Fruit fly (Drosophila melanogaster): ENCODE results near the gene cv.
A peak's percentile ranks its signal among the peaks of the same experiment; 100 is the strongest.

The cv gene

DNA sequence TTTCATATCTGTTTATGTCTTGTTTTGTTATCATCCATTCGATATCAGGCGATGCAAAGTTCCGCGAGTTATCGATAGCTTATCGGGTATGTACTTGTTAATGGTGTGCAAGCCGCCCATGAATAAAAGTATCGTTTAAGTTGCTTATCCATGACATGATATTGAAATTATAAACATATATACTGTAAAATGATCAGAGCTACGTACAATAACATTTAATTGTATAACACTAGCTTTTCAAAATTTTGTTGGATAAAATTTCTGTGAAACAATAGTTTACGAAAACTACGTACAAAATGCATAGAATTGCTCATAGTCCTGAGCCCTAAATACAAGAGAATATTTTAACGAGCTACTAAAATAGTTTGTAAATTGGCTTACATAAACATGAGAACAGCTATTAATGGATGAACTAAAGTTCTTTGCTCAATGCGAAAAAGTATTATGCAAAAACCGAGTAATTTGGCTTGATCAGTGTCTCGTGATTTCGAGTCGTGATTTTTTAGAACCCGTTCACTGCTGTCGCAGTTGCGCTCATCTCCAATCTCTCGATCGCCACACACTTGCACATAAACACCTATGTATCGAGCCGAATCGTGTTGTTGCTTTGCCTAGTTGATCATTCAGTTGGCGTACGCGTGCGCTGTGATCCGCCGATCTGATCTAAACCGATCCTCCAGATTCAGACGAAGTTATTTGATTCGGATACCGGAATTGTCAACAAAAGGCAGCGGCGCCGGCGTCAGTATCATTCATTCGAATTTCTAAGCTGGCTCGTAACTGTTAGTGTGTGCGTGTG, at the start of gene cv, which contains the start of gene PGAP1:
TSS of gene cv (plus strand) at position 586 of the 799 bp plus-strand sequence.
TSS of gene PGAP1 (minus strand) at position 57 of the 799 bp plus-strand sequence.
- peak; percentile 47 for TF ChIP-seq CG17801 (GFP tag; optimal IDR thresholded peaks at IDR 0.05; ENCODE audit: partially characterized antibody)

DNA sequence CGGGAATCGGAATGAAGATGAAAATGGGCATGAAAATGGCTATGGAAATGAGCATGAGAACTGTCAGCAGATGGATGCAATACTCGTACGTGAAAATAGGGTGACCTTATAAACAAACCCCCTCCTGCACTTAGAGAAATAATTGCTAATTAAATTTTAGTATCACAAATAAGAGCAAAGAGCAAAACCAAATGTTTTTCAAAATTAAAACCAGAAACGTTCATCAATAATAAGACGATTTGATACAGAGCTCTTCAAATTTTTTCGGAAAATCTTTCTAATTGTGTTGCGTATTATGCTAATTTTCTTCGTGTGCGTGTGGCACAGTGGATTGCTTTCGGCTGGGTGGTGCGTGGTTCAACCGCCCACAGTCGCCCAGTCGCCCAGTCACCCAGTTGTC, 43.6 kb upstream of the cv start:
- TF ChIP-seq CG17801 (GFP tag; optimal IDR thresholded peaks at IDR 0.05; ENCODE audit: partially characterized antibody) = no peak

DNA sequence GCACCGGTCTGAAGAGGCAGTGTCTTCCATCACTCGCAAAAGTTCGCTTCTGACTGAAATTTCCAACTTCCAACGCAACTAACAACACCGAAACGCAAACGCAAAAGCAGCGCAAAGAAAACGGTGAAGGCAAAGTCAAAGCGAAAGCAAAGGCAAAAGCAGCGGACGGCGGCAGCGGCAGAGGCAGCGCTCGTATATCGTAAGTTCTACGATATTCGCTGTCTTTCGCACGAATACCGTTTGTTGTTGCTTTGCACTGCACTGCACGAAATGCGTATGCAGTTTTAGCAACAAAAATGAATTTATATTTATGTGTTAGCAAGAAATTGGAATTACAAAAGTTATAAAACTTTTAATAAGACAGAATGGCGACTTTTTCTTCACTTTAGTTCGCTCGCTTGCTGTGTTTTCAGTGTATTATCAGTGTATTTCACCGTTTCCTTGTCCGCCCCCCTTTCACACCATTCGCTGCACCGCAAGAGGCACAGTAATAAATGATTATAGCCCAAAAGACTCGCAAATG, 41.3 kb upstream of the cv start, which contains the start of gene OtopLa:
TSS of gene OtopLa (minus strand) at position 51 of the 523 bp plus-strand sequence.
- TF ChIP-seq CG17801 (GFP tag; optimal IDR thresholded peaks at IDR 0.05; ENCODE audit: partially characterized antibody) = no peak

DNA sequence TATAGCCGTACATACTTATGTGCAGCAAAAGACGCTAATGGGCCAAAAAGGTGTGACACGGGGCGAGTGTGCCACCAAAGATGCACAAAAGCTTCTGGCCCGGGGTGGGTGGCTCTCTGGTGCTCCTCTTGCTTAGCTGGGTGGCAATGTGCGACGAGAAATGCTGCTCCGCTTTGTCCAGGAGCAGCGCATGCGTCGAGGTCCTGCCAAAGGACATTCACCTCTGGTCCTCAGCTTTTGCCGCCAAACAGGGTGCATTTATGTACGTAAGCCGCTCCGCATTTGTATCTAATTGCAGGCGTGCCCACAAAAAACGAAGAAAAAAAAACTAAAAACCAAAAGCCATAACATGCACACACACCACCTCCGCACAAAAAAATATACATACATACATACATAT, 40.4 kb upstream of the cv start:
- TF ChIP-seq CG17801 (GFP tag; optimal IDR thresholded peaks at IDR 0.05; ENCODE audit: partially characterized antibody) = no peak

DNA sequence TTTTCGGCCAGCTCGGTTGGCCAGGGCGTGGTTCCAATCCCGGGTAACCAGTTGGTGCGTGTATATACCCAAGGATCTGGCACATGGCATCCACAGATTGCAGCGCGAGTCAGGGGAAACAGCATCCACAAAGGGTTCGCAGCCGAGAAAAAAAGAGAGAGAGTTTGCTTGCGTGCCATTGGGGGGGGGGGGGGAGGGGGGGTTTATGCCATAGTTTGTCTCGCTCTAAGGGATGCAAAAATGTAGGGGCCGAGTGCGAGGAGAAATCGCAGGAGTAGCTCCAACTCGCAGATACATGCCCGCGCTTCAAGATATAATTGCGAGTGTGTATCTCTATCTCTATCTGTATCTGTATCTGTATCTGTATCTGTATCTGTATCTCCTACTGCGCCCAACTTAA, 39.8 kb upstream of the cv start:
- TF ChIP-seq CG17801 (GFP tag; optimal IDR thresholded peaks at IDR 0.05; ENCODE audit: partially characterized antibody) = no peak

DNA sequence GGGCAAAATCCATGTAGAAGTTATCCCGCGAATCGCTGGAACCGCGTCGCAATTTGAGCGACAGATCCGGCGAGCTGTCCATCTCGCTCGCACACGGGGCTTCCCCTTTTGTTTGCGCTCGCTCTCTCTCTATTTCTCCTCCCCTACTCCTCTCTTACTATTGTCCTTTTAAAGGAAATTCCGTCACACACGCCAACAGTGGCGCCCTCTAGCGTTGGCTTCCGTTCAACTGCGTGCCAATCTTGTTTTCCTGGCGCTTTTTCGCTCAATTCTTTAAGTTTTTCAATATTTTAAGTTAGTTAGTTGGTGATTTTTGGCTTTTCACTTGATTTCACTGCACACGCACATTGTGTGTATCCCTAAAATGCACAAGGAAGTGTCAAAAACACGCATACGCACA, 27.8 kb upstream of the cv start:
- TF ChIP-seq CG17801 (GFP tag; optimal IDR thresholded peaks at IDR 0.05; ENCODE audit: partially characterized antibody) = no peak

DNA sequence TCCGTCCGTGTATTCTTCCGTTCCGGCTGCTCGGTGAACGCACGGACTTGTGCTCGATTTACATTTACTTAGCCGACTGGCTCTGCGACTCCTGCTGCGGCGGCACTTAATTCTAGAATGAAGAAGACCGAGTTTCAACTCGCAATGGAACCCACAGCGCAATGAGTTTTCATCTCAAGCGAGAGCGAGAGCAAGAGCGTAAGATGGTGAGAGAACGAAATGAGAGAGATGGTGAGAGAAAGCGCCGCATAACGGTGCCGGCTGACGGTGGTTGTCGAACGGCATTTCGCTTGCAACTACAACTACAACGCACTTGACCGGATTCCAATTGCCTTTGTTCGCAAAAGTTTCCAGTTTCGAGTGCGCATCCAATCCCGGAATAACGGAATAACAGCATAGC, 27.0 kb upstream of the cv start, which contains the start of gene OtopLc:
TSS of gene OtopLc (minus strand) at position 101 of the 400 bp plus-strand sequence.
- no peak for TF ChIP-seq CG17801 (GFP tag; optimal IDR thresholded peaks at IDR 0.05; ENCODE audit: partially characterized antibody)

DNA sequence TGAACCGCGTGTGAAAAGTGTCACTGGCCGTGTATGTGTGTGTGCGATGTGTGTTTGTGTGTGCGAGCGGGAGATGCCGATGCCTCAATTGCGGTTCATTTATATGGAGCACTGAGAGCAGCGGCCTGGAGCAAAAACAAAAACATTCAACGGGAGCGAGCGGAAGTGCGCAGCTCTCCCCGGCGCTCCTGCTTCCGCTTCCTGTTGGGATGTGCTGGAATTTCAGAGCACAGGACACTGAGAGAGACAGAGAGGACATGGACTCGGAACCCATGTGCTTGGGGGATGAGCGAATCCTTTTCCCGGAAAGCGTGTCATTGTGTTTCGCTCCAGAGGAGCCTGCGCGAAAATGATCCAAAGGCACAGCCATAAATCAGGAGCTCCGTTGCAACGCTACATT, 25.6 kb upstream of the cv start:
- TF ChIP-seq CG17801 (GFP tag; optimal IDR thresholded peaks at IDR 0.05; ENCODE audit: partially characterized antibody) = no peak

DNA sequence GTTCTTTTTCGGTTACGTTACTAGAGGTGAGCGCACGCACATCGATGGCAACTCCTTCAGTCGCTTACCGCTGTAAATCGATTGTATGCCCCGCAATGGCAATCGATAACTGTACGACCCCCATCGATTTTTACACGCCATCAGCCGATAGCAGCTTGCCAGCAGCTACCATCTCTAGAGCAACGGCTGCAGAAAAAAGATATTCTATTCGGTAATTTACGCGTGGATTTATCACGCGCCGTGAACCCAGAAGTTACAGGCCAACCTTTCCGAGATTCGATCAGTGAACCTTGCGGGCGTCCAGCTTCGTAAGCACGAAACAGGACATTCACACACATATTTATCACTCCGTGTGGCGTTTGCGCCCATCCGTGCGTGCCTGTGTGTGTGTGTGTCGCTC, 23.9 kb upstream of the cv start, which contains the start of the genes Sirt4 and CG4119:
TSS of gene Sirt4 (minus strand) at position 39 of the 400 bp plus-strand sequence.
TSS of gene CG4119 (plus strand) at position 151 of the 400 bp plus-strand sequence.
- TF ChIP-seq CG17801 (GFP tag; optimal IDR thresholded peaks at IDR 0.05; ENCODE audit: partially characterized antibody) = peak; percentile 25

DNA sequence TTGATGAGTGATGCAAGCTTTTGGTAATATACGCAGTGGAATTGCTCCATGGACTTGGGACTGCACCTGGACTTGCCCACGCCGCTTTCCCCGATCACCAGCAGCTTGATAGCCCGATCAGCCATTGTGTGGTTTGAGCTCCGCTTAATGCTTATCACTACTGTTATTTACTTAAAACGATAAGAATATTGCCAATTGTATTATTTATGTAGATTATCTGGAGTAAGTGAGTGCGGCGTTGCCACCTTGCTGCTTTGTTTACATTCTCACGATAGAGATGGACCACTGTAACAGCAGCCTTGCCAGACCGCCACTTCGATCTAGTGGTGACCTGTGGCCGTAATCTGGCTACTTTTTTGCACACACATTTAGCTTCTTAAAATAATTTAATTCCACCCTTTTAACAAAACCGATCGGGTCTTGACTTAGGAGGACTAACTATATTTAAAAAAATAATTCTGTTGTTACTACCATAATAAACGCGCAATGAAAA, 18.2 kb upstream of the cv start, which contains the start of gene Rab18:
TSS of gene Rab18 (minus strand) at position 276 of the 493 bp plus-strand sequence.
- TF ChIP-seq CG17801 (GFP tag; optimal IDR thresholded peaks at IDR 0.05; ENCODE audit: partially characterized antibody) = no peak

DNA sequence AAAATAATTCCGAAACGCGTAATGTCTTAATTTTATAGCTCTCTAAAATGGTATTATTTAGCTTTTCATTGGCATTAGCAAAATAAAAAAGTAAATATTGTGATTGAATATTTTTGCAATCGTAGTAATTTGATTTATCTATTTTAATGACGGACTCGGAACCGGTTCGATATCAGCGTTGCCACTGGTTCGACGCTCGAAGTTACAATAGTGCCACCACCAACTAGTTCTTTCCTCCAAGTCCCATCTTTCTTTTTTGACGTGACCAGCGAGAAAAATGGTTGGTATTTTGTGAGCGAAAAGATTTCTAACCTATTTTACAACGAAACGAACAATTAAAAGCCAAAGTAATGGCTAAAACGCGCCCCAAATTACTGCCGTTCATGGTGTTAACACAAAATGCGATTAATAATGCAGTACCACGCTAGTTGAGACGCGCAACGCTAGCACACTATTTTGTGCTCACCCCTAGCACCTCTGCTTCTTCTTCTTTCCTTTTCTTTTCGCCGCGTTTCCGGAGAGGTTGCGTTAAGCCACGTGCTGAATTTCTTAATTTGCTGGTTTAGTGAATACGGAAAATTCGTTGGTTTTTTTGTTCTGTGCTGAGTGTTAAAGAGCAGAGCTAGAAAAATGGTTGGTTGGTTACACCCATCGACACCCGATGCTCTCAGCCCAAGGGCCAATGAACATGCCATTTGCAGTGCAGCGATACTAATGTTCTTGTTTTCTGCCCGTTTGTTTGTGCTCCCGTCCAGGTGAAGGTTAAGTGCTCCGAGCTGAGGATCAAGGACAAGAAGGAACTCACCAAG, 17.4 kb upstream of the cv start, which contains the start of gene RpL35:
TSS of gene RpL35 (plus strand) at position 159 of the 809 bp plus-strand sequence.
- TF ChIP-seq CG17801 (GFP tag; optimal IDR thresholded peaks at IDR 0.05; ENCODE audit: partially characterized antibody) = peak; percentile 86

DNA sequence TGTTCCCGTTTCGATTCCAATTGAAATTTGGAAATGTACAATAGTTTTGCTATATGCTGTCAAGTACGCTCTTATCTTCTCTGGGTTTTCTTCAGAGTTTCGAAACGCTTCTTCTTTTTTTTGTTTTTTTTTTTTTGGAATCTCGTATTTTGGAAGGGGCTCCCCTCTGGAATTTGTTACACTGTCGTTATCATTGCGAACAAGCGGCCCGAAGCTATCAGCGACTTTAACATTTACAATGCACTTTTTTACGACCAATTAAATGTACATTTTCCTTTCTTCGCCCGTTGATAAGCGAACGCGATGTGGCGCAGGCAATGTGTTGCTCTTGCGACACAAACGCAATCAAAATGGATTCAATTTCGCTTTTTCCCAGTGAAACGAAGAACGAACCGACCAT, 12.9 kb upstream of the cv start:
- TF ChIP-seq CG17801 (GFP tag; optimal IDR thresholded peaks at IDR 0.05; ENCODE audit: partially characterized antibody) = no peak

DNA sequence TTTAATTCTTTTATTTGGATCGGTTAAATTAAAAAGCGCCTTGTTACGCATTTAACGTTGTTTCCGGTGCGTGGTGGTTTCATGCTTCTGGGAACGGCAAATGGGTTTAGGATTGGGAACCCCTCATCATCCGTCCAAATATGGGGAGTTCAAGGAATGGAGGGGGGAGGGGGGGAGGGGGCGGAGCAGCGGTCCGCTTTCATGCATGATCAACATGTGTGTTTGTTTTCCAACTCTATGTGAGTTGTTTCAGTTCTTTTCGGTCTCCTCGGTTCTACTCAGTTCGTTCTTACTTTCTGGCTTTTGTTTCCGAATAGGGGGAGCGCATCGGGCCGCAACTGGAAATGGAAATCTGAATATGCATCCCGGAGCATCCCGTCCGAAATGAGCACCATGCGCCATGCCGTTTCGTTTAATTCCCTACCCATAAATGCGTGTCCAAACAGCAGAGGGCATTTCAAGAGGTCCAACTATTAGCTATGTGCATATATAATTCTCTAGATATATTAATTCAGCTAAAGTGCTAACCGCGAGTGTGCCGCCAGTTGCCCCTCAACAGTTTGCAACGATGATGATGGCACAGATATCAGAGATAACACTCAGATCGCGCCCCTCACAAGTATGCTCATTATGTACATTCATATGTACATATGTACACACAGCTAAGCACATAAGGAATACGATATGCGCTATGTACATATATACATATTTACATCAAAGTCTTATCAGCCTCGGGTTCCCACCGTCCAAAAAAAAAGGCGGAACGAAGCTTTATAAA, 12.2 kb upstream of the cv start:
- TF ChIP-seq CG17801 (GFP tag; optimal IDR thresholded peaks at IDR 0.05; ENCODE audit: partially characterized antibody) = no peak

DNA sequence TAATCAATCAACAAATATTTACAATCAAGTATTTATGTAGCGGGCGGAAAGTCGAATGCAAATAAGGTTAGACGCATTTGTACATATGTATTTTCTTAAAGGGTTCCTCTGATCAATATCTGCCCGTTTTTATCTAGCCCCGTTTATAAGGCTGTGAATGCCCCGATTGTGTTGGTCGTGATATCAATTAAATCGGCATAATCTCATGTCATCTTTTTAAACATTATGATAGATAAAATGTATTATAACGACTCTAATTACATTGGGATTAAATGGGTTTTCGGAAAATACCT, 11.7 kb upstream of the cv start:
- no peak for TF ChIP-seq CG17801 (GFP tag; optimal IDR thresholded peaks at IDR 0.05; ENCODE audit: partially characterized antibody)
